Worm (Caenorhabditis elegans) whole organism, young adult: ENCODE results near the gene F39E9.14.

Source experiments
- B0019.2 ChIP-seq: fragments of 200-800 bp; sonication (Bioruptor generic); conservative IDR thresholded peaks from 2 replicates; pipeline ENCODE4 v1.3.6; 2022; ENCODE audit warnings: missing genetic modification reagents, missing genetic modification characterization, missing compliant biosample characterization
- B0035.1 ChIP-seq: sonication (generic microtip); optimal IDR thresholded peaks from 2 replicates; lab custom pipeline; 2016; ENCODE audit warnings: missing genetic modification characterization, mild to moderate bottlenecking, missing compliant biosample characterization, missing genotype, missing genetic modification reagents
- F23B12.7 ChIP-seq: sonication (generic microtip); optimal IDR thresholded peaks from 2 replicates; lab custom pipeline; 2017; ENCODE audit warnings: missing genetic modification characterization, mild to moderate bottlenecking, missing compliant biosample characterization, antibody characterized with exemption, moderate library complexity; ENCODE audit not compliant: insufficient read depth
- F39B2.1 ChIP-seq: fragments of 200-800 bp; sonication (Bioruptor generic); IDR thresholded peaks from 2 replicates; pipeline ENCODE4 v1.3.6; 2022; ENCODE audit warnings: missing genetic modification reagents, missing genetic modification characterization, missing compliant biosample characterization
- F55B11.4 ChIP-seq: sonication (generic microtip); optimal IDR thresholded peaks from 2 replicates; lab custom pipeline; 2016; ENCODE audit warnings: missing compliant biosample characterization, missing genetic modification characterization, borderline replicate concordance; ENCODE audit not compliant: insufficient read depth
- K11D2.4 ChIP-seq: fragments of 200-800 bp; sonication (Bioruptor generic); IDR thresholded peaks from 2 replicates; pipeline ENCODE4 v1.3.6; 2022; ENCODE audit warnings: missing genetic modification reagents, missing genetic modification characterization, missing compliant biosample characterization
- Y53G8AR.9 ChIP-seq: fragments of 200-800 bp; sonication (Bioruptor generic); conservative IDR thresholded peaks from 2 replicates; pipeline ENCODE4 v1.3.6; 2022; ENCODE audit warnings: missing genetic modification reagents, missing genetic modification characterization, missing compliant biosample characterization
- Y56A3A.18 ChIP-seq: fragments of 200-800 bp; sonication (Bioruptor generic); IDR thresholded peaks from 2 replicates; pipeline ENCODE4 v1.3.6; 2022; ENCODE audit warnings: missing genetic modification reagents, missing genetic modification characterization, missing compliant biosample characterization
- Y95B8A.8 ChIP-seq: fragments of 200-800 bp; sonication (Bioruptor generic); IDR thresholded peaks from 2 replicates; pipeline ENCODE4 v1.3.6; 2022; ENCODE audit warnings: missing genetic modification reagents, missing genetic modification characterization, missing compliant biosample characterization
- akir-1 ChIP-seq: fragments of 200-800 bp; sonication (Bioruptor generic); optimal IDR thresholded peaks from 2 replicates; lab custom pipeline; 2018; ENCODE audit warnings: mild to moderate bottlenecking, missing genetic modification characterization, moderate library complexity, missing compliant biosample characterization
- ama-1 ChIP-seq, 3 experiments: fragments of 150-350 bp in 1 of 3; sonication (generic microtip) in 2 of 3; optimal IDR thresholded peaks; 2 replicates each; lab custom pipeline; 2014 to 2018; ENCODE audit warnings: missing biosample characterization in 2 of 3, missing genetic modification characterization in 2 of 3, missing genetic modification reagents in 2 of 3
- attf-3 ChIP-seq: fragments of 200-800 bp; sonication (Bioruptor generic); conservative IDR thresholded peaks from 2 replicates; pipeline ENCODE4 v1.3.6; 2022; ENCODE audit warnings: missing genetic modification reagents, missing genetic modification characterization, missing compliant biosample characterization
- attf-6 ChIP-seq: fragments of 200-800 bp; sonication (Bioruptor generic); IDR thresholded peaks from 2 replicates; pipeline ENCODE4 v1.3.6; 2022; ENCODE audit warnings: missing genetic modification reagents, missing genetic modification characterization, missing compliant biosample characterization
- ceh-40 ChIP-seq: fragments of 200-800 bp; sonication (Bioruptor generic); IDR thresholded peaks from 2 replicates; pipeline ENCODE4 v1.3.6; 2022; ENCODE audit warnings: missing genetic modification characterization, missing compliant biosample characterization
- ceh-79 ChIP-seq: sonication (generic microtip); optimal IDR thresholded peaks from 2 replicates; lab custom pipeline; 2017; ENCODE audit warnings: mild to moderate bottlenecking, missing genetic modification characterization, missing compliant biosample characterization
- die-1 ChIP-seq: sonication (generic microtip); optimal IDR thresholded peaks from 2 replicates; lab custom pipeline; 2016; ENCODE audit warnings: missing genotype, mild to moderate bottlenecking, missing genetic modification characterization, missing compliant biosample characterization
- ets-4 ChIP-seq: fragments of 200-800 bp; sonication (Bioruptor generic); optimal IDR thresholded peaks from 2 replicates; lab custom pipeline; 2018; ENCODE audit warnings: mild to moderate bottlenecking, missing genetic modification characterization, missing compliant biosample characterization
- gei-17 ChIP-seq: fragments of 200-800 bp; sonication (Bioruptor generic); optimal IDR thresholded peaks from 2 replicates; lab custom pipeline; 2018; ENCODE audit warnings: mild to moderate bottlenecking, missing genetic modification characterization, missing compliant biosample characterization
- him-1 ChIP-seq: sonication (generic microtip); optimal IDR thresholded peaks from 2 replicates; lab custom pipeline; 2016; ENCODE audit warnings: missing genotype, missing genetic modification reagents, missing genetic modification characterization, missing compliant biosample characterization
- hmg-1.2 ChIP-seq: fragments of 200-800 bp; sonication (Bioruptor generic); IDR thresholded peaks from 2 replicates; pipeline ENCODE4 v1.3.6; 2022; ENCODE audit warnings: missing genetic modification reagents, missing genetic modification characterization, missing compliant biosample characterization
- hsf-1 ChIP-seq: fragments of 200-800 bp; sonication (Bioruptor generic); IDR thresholded peaks from 2 replicates; pipeline ENCODE4 v1.3.6; 2022; ENCODE audit warnings: missing genetic modification reagents, missing genetic modification characterization, missing compliant biosample characterization
- lag-1 ChIP-seq: fragments of 200-800 bp; sonication (Bioruptor generic); IDR thresholded peaks from 2 replicates; pipeline ENCODE4 v1.3.6; 2022; ENCODE audit warnings: missing genetic modification reagents, missing genetic modification characterization, missing compliant biosample characterization
- lin-35 ChIP-seq, 3 experiments: fragments of 150-350 bp in 2 of 3; sonication (generic microtip) in 1 of 3; optimal IDR thresholded peaks; 2 replicates each; lab custom pipeline; 2014 to 2018; ENCODE audit warnings: missing biosample characterization in 3 of 3, missing genetic modification characterization in 3 of 3, missing genetic modification reagents in 3 of 3
- lir-1 ChIP-seq: fragments of 200-800 bp; sonication (Bioruptor generic); conservative IDR thresholded peaks from 2 replicates; pipeline ENCODE4 v1.3.6; 2022; ENCODE audit warnings: missing genetic modification reagents, missing genetic modification characterization, missing compliant biosample characterization
- lsl-1 ChIP-seq: fragments of 200-800 bp; sonication (Bioruptor generic); optimal IDR thresholded peaks from 2 replicates; lab custom pipeline; 2018; ENCODE audit warnings: mild to moderate bottlenecking, missing genetic modification characterization, moderate library complexity, missing compliant biosample characterization
- madf-3 ChIP-seq: fragments of 200-800 bp; sonication (Bioruptor generic); IDR thresholded peaks from 2 replicates; pipeline ENCODE4 v1.3.6; 2022; ENCODE audit warnings: missing genetic modification reagents, missing genetic modification characterization, missing compliant biosample characterization
- mxl-1 ChIP-seq: sonication (generic microtip); optimal IDR thresholded peaks from 2 replicates; lab custom pipeline; 2016; ENCODE audit warnings: missing genetic modification characterization, missing compliant biosample characterization
- nfya-1 ChIP-seq: sonication (generic microtip); optimal IDR thresholded peaks from 2 replicates; lab custom pipeline; 2017; ENCODE audit warnings: antibody characterized with exemption, missing compliant biosample characterization, missing genetic modification characterization, borderline replicate concordance; ENCODE audit not compliant: insufficient read depth
- nhr-179 ChIP-seq: sonication (generic microtip); optimal IDR thresholded peaks from 2 replicates; lab custom pipeline; 2016; ENCODE audit warnings: mild to moderate bottlenecking, missing genetic modification characterization, missing compliant biosample characterization
- nhr-27 ChIP-seq: fragments of 200-800 bp; sonication (Bioruptor generic); optimal IDR thresholded peaks from 2 replicates; lab custom pipeline; 2018; ENCODE audit warnings: mild to moderate bottlenecking, missing genetic modification characterization, moderate library complexity, missing compliant biosample characterization
- repo-1 ChIP-seq: sonication (generic microtip); optimal IDR thresholded peaks from 2 replicates; lab custom pipeline; 2017; ENCODE audit warnings: mild to moderate bottlenecking, missing genetic modification characterization, missing compliant biosample characterization
- snpc-1.1 ChIP-seq: sonication (generic microtip); optimal IDR thresholded peaks from 2 replicates; lab custom pipeline; 2017; ENCODE audit warnings: missing genetic modification characterization, mild to moderate bottlenecking, missing compliant biosample characterization, antibody characterized with exemption, moderate library complexity, missing genotype, missing genetic modification reagents; ENCODE audit not compliant: insufficient read depth
- snpc-1.3 ChIP-seq: sonication (generic microtip); optimal IDR thresholded peaks from 2 replicates; lab custom pipeline; 2017; ENCODE audit warnings: missing genetic modification characterization, mild to moderate bottlenecking, missing compliant biosample characterization, antibody characterized with exemption, moderate library complexity, missing genotype, missing genetic modification reagents; ENCODE audit not compliant: insufficient read depth
- snpc-3.4 ChIP-seq: sonication (generic microtip); optimal IDR thresholded peaks from 2 replicates; lab custom pipeline; 2017; ENCODE audit warnings: missing genetic modification characterization, mild to moderate bottlenecking, missing compliant biosample characterization, antibody characterized with exemption, moderate library complexity, missing genotype, missing genetic modification reagents
- snpc-4 ChIP-seq, 5 experiments: fragments of 150-350 bp in 1 of 5; sonication (generic microtip) in 4 of 5; optimal IDR thresholded peaks; 2 replicates each; lab custom pipeline; 2014 to 2018; ENCODE audit warnings: missing genetic modification characterization in 5 of 5, missing biosample characterization in 3 of 5, antibody characterized with exemption in 2 of 5, mild to moderate bottlenecking in 2 of 5, missing compliant biosample characterization in 2 of 5, missing genotype in 2 of 5, moderate library complexity in 2 of 5, missing genetic modification reagents in 1 of 5
- somi-1 ChIP-seq: fragments of 200-800 bp; sonication (Bioruptor generic); optimal IDR thresholded peaks from 2 replicates; lab custom pipeline; 2018; ENCODE audit warnings: mild to moderate bottlenecking, missing genetic modification characterization, missing compliant biosample characterization
- sptf-2 ChIP-seq: fragments of 200-800 bp; sonication (Bioruptor generic); optimal IDR thresholded peaks from 2 replicates; lab custom pipeline; 2018; ENCODE audit warnings: mild to moderate bottlenecking, missing genetic modification characterization, missing compliant biosample characterization
- tlf-1 ChIP-seq: fragments of 200-800 bp; sonication (Bioruptor generic); optimal IDR thresholded peaks from 2 replicates; lab custom pipeline; 2018; ENCODE audit warnings: mild to moderate bottlenecking, missing genetic modification characterization, missing compliant biosample characterization
- zfh-2 ChIP-seq: fragments of 200-800 bp; sonication (Bioruptor generic); conservative IDR thresholded peaks from 2 replicates; pipeline ENCODE4 v1.3.6; 2022; ENCODE audit warnings: missing genetic modification reagents, missing genetic modification characterization, missing compliant biosample characterization
- zim-3 ChIP-seq: sonication (generic microtip); optimal IDR thresholded peaks from 2 replicates; lab custom pipeline; 2017; ENCODE audit warnings: mild to moderate bottlenecking, missing genetic modification characterization, moderate library complexity, missing compliant biosample characterization

The F39E9.14 gene

DNA sequence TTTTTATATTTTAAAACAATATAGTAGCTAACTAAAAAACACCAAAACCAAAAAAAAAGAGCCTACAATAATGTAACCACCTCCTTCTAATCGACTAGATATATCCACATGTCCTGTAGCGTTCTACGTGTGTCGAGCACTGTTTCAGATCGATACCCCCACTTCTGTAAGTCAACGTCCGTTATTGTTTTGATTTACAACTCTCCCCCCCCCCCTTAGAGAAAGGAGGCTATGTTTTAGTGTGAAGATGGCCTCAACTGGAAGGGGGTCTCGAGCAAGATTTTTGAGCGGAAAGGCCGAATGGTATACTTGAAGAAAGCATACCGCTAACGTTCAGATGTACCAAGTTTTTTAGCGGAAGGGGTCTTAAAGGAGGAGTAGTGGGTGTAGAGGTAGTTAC lies 12.8 kb downstream of the F39E9.14 start, which contains the start of gene F02E11.4:
TSS of gene F02E11.4 (minus strand) at position 101 of the 400 bp plus-strand sequence.
- no peak for TF ChIP-seq Y95B8A.8
- no peak for TF ChIP-seq lag-1
- no peak for TF ChIP-seq sptf-2 (GFP tag; lab: Kevin White, UChicago)

DNA sequence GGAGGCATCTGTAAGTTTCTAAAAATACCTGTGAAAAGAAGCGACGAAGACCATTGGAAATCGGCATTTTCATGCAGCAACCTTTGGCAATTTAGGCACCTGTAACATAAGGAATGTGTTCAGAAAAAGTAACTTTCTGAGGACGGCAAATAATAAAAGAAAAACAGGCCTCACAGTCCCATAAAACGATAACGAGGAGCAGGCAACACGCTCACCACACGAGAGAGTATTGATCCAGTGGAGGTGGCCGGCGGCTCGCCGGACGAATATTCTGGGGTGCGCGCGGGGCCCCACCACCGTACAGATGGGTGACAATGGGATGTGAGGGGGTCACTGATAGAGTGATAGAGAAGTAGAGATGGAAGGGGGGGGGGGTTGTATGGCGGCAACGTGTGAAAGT lies 15.5 kb downstream of the F39E9.14 start, which contains the start of gene F02E11.3:
TSS of gene F02E11.3 (minus strand) at position 101 of the 400 bp plus-strand sequence.
- TF ChIP-seq attf-6 (GFP tag; lab: Robert Waterston, UW) = no peak
- no peak for TF ChIP-seq ceh-40 (GFP tag; lab: Robert Waterston, UW)
- TF ChIP-seq nfya-1 = no peak
- no peak for TF ChIP-seq F39B2.1 (GFP tag; lab: Robert Waterston, UW)
- TF ChIP-seq somi-1 = no peak
- TF ChIP-seq Y56A3A.18 (GFP tag; lab: Robert Waterston, UW) = no peak
- no peak for TF ChIP-seq akir-1 (GFP tag; lab: Kevin White, UChicago)
- TF ChIP-seq zfh-2 (GFP tag; lab: Robert Waterston, UW) = 0 out of 2 replicates have a peak, but pooled peaks have one; percentile 43
- TF ChIP-seq, all 124 proteins: peak for 1

DNA sequence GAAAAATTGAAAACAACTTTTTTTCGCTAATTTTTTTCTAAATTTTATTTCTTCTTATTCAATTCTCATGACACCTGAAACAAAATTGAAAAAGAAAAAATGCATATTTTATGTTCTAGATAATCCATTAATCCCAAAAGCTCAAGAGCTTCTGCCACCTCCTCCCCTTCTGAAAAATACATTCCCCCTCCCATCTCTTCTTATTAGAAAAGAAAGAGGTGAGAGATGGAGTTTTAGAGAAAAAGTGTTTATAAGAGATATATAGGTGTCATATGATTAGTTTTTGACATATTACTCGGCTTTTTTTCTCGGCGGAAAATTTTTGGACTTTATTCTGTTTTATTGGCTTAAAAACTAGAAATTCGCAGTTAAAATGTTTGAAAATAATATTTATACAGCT lies 19.8 kb downstream of the F39E9.14 start:
- TF ChIP-seq ceh-79 (no peak), B0035.1 (no peak), F55B11.4 (tag; lab: Kevin White, UChicago) (no peak), attf-3 (GFP tag; lab: Robert Waterston, UW) (no peak)

DNA sequence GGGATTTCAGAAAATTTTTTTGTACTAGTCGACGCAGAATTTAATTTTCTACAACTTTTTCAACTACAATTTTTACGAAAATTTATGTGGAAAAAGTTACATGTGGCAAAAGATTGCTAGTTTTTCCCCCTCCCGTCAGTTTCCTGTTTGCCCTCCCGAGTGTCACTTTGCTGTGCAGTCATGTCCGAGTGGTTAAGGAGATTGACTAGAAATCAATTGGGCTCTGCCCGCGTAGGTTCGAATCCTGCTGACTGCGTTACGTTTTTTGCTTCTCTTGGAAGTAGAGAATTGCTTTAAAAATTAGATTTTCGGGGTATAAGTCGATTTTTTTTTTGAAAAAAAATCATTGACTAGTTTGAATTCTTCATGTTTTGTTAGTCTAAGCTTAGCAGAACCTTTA lies 22.6 kb downstream of the F39E9.14 start:
- TF ChIP-seq snpc-1.1 (tag; lab: Kevin White, UChicago) (no peak), lin-35 (GFP tag; optimal IDR thresholded peaks at IDR 0.05; lab: Kevin White, UChicago) (no peak), tlf-1 (GFP tag; lab: Kevin White, UChicago) (no peak), snpc-1.3 (no peak), snpc-3.4 (tag; lab: Kevin White, UChicago) (no peak), nhr-179 (tag; lab: Kevin White, UChicago) (no peak), snpc-4 (GFP tag; optimal IDR thresholded peaks at IDR 0.05; lab: Kevin White, UChicago) (no peak), snpc-4 (tag; optimal IDR thresholded peaks at IDR 0.05; lab: Kevin White, UChicago) (peak in 1 of 4 experiments; percentile 37), madf-3 (GFP tag; lab: Robert Waterston, UW) (no peak), K11D2.4 (GFP tag; lab: Robert Waterston, UW) (no peak), attf-3 (GFP tag; lab: Robert Waterston, UW) (no peak), nhr-27 (tag; lab: Kevin White, UChicago) (no peak), him-1 (tag; lab: Kevin White, UChicago) (peak; percentile 63), repo-1 (no peak), ama-1 (optimal IDR thresholded peaks at IDR 0.05; lab: Kevin White, UChicago) (no peak), ama-1 (GFP tag; optimal IDR thresholded peaks at IDR 0.05; lab: Kevin White, UChicago) (peak; percentile 16 to 25), hmg-1.2 (GFP tag; lab: Robert Waterston, UW) (peak; percentile 48), lag-1 (no peak), die-1 (peak; percentile 47), Y56A3A.18 (GFP tag; lab: Robert Waterston, UW) (no peak), Y53G8AR.9 (GFP tag; lab: Robert Waterston, UW) (peak; percentile 55; the same call in 1 of the 2 replicates), hsf-1 (GFP tag; lab: Robert Waterston, UW) (no peak), mxl-1 (tag; lab: Kevin White, UChicago) (no peak), B0019.2 (GFP tag; lab: Robert Waterston, UW) (no peak), nfya-1 (no peak), lsl-1 (GFP tag; lab: Kevin White, UChicago) (peak; percentile 24), gei-17 (no peak), ets-4 (no peak), lir-1 (no peak), F23B12.7 (tag; lab: Kevin White, UChicago) (no peak), zim-3 (tag; lab: Kevin White, UChicago) (no peak)
